Fruit fly (Drosophila melanogaster) whole organism, adult: ENCODE measurements around the gene h-cup.

Experiments used
- CG11617 ChIP-seq: fragments of 200-800 bp; sonication (Bioruptor generic); optimal IDR thresholded peaks from 2 replicates; lab custom pipeline; 2017; ENCODE audit warnings: mild to moderate bottlenecking, missing biosample characterization, missing genetic modification reagents, missing genetic modification characterization
- CG12768 ChIP-seq: fragments of 200-800 bp; sonication (Bioruptor generic); optimal IDR thresholded peaks from 2 replicates; lab custom pipeline; 2017; ENCODE audit warnings: missing biosample characterization, missing genetic modification characterization, mild to moderate bottlenecking, moderate library complexity, missing genetic modification reagents
- CG14711 ChIP-seq: fragments of 200-800 bp; sonication (Bioruptor generic); optimal IDR thresholded peaks from 2 replicates; lab custom pipeline; 2018; ENCODE audit warnings: missing biosample characterization, mild to moderate bottlenecking, missing genetic modification characterization, moderate library complexity
- CG1620 ChIP-seq: fragments of 200-800 bp; sonication (Bioruptor generic); optimal IDR thresholded peaks from 2 replicates; lab custom pipeline; 2016; ENCODE audit warnings: missing biosample characterization, missing genetic modification characterization
- CG33017 ChIP-seq: fragments of 200-800 bp; sonication (Bioruptor generic); optimal IDR thresholded peaks from 2 replicates; lab custom pipeline; 2018; ENCODE audit warnings: missing biosample characterization, mild to moderate bottlenecking, missing genetic modification characterization, moderate library complexity
- CG5204 ChIP-seq: fragments of 200-800 bp; sonication (Bioruptor generic); optimal IDR thresholded peaks from 2 replicates; lab custom pipeline; 2016; ENCODE audit warnings: missing biosample characterization, missing genetic modification characterization
- CG7045 ChIP-seq: fragments of 200-800 bp; sonication (Bioruptor generic); optimal IDR thresholded peaks from 2 replicates; lab custom pipeline; 2017; ENCODE audit warnings: missing biosample characterization, mild to moderate bottlenecking, missing genetic modification characterization
- CG7101 ChIP-seq: fragments of 200-800 bp; sonication (Bioruptor generic); optimal IDR thresholded peaks from 2 replicates; lab custom pipeline; 2018; ENCODE audit warnings: missing biosample characterization, mild to moderate bottlenecking, missing genetic modification characterization, moderate library complexity
- Clk ChIP-seq: fragments of 200-800 bp; sonication (Bioruptor generic); optimal IDR thresholded peaks from 2 replicates; lab custom pipeline; 2017; ENCODE audit warnings: missing biosample characterization, missing genetic modification characterization
- Crg-1 ChIP-seq: fragments of 200-800 bp; sonication (Bioruptor generic); optimal IDR thresholded peaks from 2 replicates; lab custom pipeline; 2016; ENCODE audit warnings: missing biosample characterization, missing genetic modification characterization
- Hr96 ChIP-seq: fragments of 200-800 bp; sonication (Bioruptor generic); optimal IDR thresholded peaks from 2 replicates; lab custom pipeline; 2016; ENCODE audit warnings: missing biosample characterization, missing genetic modification characterization
- Mnt ChIP-seq: fragments of 200-800 bp; sonication (Bioruptor generic); optimal IDR thresholded peaks from 2 replicates; lab custom pipeline; 2016; ENCODE audit warnings: missing biosample characterization, mild to moderate bottlenecking, missing genetic modification characterization
- bab1 ChIP-seq: fragments of 200-800 bp; sonication (Bioruptor generic); optimal IDR thresholded peaks from 3 replicates; lab custom pipeline; 2019; ENCODE audit warnings: missing biosample characterization, mild to moderate bottlenecking, missing genetic modification characterization, moderate library complexity
- cic ChIP-seq: fragments of 200-800 bp; sonication (Bioruptor generic); optimal IDR thresholded peaks from 2 replicates; lab custom pipeline; 2017; ENCODE audit warnings: missing biosample characterization, mild to moderate bottlenecking, missing genetic modification characterization, moderate library complexity
- cnc ChIP-seq, 2 experiments: fragments of >200 bp; optimal IDR thresholded peaks; 2 replicates each; lab custom pipeline; 2017
- kay ChIP-seq: fragments of 200-800 bp; sonication (Bioruptor generic); peaks from one replicate; lab custom pipeline; 2016; ENCODE audit warnings: missing biosample characterization, missing genetic modification characterization, borderline replicate concordance
- ovo ChIP-seq: fragments of 200-800 bp; sonication (Bioruptor generic); optimal IDR thresholded peaks from 2 replicates; lab custom pipeline; 2016; ENCODE audit warnings: missing biosample characterization, missing genetic modification characterization
- pad ChIP-seq: fragments of 200-800 bp; sonication (Bioruptor generic); optimal IDR thresholded peaks from 3 replicates; lab custom pipeline; 2017; ENCODE audit warnings: missing biosample characterization, missing genetic modification characterization, mild to moderate bottlenecking, moderate library complexity, missing genetic modification reagents
- tj ChIP-seq: fragments of 200-800 bp; sonication (Bioruptor generic); optimal IDR thresholded peaks from 3 replicates; lab custom pipeline; 2017; ENCODE audit warnings: missing biosample characterization, mild to moderate bottlenecking, missing genetic modification characterization, moderate library complexity
- toe ChIP-seq: fragments of 200-800 bp; sonication (Bioruptor generic); optimal IDR thresholded peaks from 2 replicates; lab custom pipeline; 2016; ENCODE audit warnings: missing biosample characterization, missing genetic modification characterization

The h-cup gene

DNA sequence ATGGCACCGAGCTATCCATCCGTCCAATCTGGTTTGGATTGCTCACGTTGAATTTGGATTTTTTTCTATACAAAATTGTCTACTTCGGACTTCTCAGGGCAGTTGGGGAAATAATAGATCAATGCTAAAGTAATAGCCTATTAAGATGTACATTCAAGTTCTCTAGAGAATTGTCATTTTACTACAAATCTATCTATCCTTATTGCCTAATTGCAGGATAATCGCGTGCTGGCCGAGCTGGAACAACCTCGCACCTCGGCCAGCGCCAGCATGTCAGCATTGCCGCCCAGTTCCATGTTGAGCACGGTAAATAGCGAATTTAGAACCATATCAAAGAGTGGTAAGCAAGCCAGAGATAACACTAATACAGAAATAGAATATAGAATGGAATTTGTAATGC is at the start of gene h-cup:
Gene h-cup (minus strand): TSS at position 101 of the 400 bp plus-strand sequence.
- no peak for TF ChIP-seq cic (GFP tag; lab: Kevin White, UChicago)
- TF ChIP-seq ovo (GFP tag; lab: Kevin White, UChicago): no peak

DNA sequence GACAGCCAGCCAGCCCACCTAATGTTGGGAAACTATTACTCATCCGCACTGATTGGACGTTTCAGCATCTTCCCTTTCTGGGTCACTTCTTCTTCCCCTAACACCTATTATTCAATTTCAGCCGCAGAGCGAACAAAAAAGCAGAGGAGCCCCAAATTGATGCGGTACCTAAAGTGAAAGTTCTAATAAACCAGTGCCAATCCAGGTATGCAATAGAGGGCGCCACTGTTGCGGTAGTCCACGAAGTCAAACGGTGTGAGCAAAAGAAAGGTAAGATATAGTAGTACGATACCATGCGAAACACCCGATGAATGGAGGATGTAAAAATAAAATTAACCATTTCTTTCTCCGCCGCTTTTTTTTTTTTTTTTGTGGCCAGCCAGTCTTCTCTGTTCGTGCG is 48.4 kb upstream of the h-cup start:
- TF ChIP-seq pad (GFP tag; lab: Kevin White, UChicago) (no peak), CG1620 (GFP tag; lab: Kevin White, UChicago) (no peak), Mnt (GFP tag; lab: Kevin White, UChicago) (no peak), tj (no peak), bab1 (GFP tag; lab: Kevin White, UChicago) (no peak), CG11617 (GFP tag; lab: Kevin White, UChicago) (no peak), kay (GFP tag; lab: Kevin White, UChicago) (no peak), CG14711 (tag; lab: Kevin White, UChicago) (no peak), CG7101 (tag; lab: Kevin White, UChicago) (no peak), CG33017 (tag; lab: Kevin White, UChicago) (no peak), toe (GFP tag; lab: Kevin White, UChicago) (no peak), cic (GFP tag; lab: Kevin White, UChicago) (no peak), Crg-1 (GFP tag; lab: Kevin White, UChicago) (no peak), cnc (optimal IDR thresholded peaks at IDR 0.05; lab: Kevin White, UChicago) (no peak), CG5204 (GFP tag; lab: Kevin White, UChicago) (no peak), ovo (GFP tag; lab: Kevin White, UChicago) (no peak), Hr96 (GFP tag; lab: Kevin White, UChicago) (no peak), CG12768 (GFP tag; lab: Kevin White, UChicago) (no peak), CG7045 (GFP tag; lab: Kevin White, UChicago) (no peak)

dm6 chr3R:15430349-15430748 is 47.6 kb upstream of the h-cup start:
- TF ChIP-seq CG11617 (GFP tag; lab: Kevin White, UChicago): no peak
- TF ChIP-seq Crg-1 (GFP tag; lab: Kevin White, UChicago): no peak
- TF ChIP-seq pad (GFP tag; lab: Kevin White, UChicago): no peak
- TF ChIP-seq CG14711 (tag; lab: Kevin White, UChicago): no peak
- no peak for TF ChIP-seq cnc (optimal IDR thresholded peaks at IDR 0.05; lab: Kevin White, UChicago)
- TF ChIP-seq CG33017 (tag; lab: Kevin White, UChicago): no peak
- TF ChIP-seq CG7045 (GFP tag; lab: Kevin White, UChicago): no peak
- no peak for TF ChIP-seq Hr96 (GFP tag; lab: Kevin White, UChicago)
- TF ChIP-seq CG1620 (GFP tag; lab: Kevin White, UChicago): no peak
- no peak for TF ChIP-seq tj
- TF ChIP-seq CG5204 (GFP tag; lab: Kevin White, UChicago): no peak
- no peak for TF ChIP-seq bab1 (GFP tag; lab: Kevin White, UChicago)
- no peak for TF ChIP-seq CG7101 (tag; lab: Kevin White, UChicago)

- TF ChIP-seq CG7101 (tag; lab: Kevin White, UChicago) (no peak), CG12768 (GFP tag; lab: Kevin White, UChicago) (no peak), kay (GFP tag; lab: Kevin White, UChicago) (no peak), Hr96 (GFP tag; lab: Kevin White, UChicago) (no peak), CG5204 (GFP tag; lab: Kevin White, UChicago) (no peak), bab1 (GFP tag; lab: Kevin White, UChicago) (no peak), Clk (GFP tag; lab: Kevin White, UChicago) (no peak), CG14711 (tag; lab: Kevin White, UChicago) (no peak), Mnt (GFP tag; lab: Kevin White, UChicago) (no peak), pad (GFP tag; lab: Kevin White, UChicago) (no peak), cic (GFP tag; lab: Kevin White, UChicago) (no peak)
These were observed 45.1 kb upstream of the h-cup start for dm6 chr3R:15427818-15428199.

DNA sequence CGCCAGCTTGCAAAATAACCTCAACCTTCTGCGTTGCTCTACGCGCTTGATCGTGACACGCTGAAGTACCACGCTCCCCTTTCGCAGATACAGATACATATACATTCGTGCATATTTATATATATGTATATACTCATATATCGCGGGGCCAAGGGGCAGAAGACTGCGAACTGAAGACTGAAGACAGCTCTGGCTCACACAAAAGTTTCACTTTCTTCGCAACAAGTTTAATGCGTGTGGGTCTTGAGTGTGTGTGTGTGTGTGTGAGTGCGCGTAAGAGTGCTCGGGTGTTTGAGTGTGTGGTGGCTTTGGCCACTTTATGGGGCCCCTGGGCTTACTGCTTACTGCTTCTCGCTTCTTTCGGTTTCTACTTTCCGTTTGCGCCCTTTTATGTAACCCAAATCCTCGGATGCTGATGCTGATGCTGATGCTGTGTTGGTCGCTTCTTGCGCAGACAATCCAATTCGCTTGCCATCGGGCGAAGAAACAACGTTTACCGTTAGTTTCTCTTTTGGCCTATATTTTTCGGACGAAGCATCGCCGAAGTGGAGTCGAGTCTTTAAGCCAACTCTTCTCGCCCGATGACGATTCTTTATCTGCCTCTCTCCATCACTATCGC is 44.6 kb upstream of the h-cup start:
- TF ChIP-seq bab1 (GFP tag; lab: Kevin White, UChicago) (no peak), tj (no peak), CG12768 (GFP tag; lab: Kevin White, UChicago) (no peak), Mnt (GFP tag; lab: Kevin White, UChicago) (no peak), Clk (GFP tag; lab: Kevin White, UChicago) (no peak), toe (GFP tag; lab: Kevin White, UChicago) (no peak), CG14711 (tag; lab: Kevin White, UChicago) (no peak), CG1620 (GFP tag; lab: Kevin White, UChicago) (no peak), pad (GFP tag; lab: Kevin White, UChicago) (no peak), CG33017 (tag; lab: Kevin White, UChicago) (no peak)

DNA sequence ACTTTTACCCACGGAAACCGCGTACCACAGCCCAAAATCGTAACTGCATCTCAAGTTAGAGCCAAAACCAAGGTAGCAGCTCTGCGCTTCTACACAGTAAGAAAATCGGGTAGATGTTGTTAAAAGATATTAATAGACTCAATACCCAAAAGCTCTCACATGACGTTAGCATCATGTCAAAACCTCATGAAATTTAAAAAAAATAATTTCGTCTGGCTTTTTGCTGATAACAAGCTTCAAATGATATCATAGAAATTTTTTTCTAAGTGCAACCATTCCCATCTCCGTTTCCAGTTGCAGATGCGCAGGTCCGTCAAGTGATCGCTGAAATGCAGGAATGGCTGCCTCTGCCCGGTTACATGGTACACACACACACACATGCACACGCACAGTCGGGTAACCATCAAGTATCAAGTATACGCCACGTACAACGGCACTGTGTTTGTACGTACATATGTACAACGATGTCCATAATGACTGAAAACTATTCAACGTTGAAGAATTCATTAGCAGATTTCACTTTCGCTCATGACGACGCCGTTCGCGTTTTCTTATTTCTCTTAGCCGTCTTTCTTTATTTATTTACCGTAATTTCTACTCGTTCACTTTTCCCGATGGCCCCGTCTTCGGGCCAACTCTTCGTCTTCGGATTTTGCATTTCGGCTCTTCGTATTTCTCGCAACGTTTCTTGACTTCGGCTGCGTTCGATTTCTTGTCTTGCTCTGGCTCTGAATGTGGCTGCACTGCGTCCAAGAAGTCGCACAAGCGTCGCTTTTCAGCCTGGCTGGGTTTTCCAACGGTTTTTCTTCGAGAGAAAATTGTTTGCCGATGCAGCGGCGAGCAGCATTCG is 43.1 kb upstream of the h-cup start:
- TF ChIP-seq Hr96 (GFP tag; lab: Kevin White, UChicago) (no peak), kay (GFP tag; lab: Kevin White, UChicago) (no peak), toe (GFP tag; lab: Kevin White, UChicago) (no peak), CG14711 (tag; lab: Kevin White, UChicago) (no peak)
